Worm (Caenorhabditis elegans): Measurements from ENCODE around the gene slrp-1.

The slrp-1 gene

ce11 chrV:13576828-13577227, 11.2 kb downstream of the slrp-1 start (continued):
- no peak for TF ChIP-seq egl-13 (tag; optimal IDR thresholded peaks at IDR 0.05)
- no peak for TF ChIP-seq ets-5 (GFP tag; IDR thresholded peaks at IDR 0.05)
- TF ChIP-seq dsc-1 (tag; optimal IDR thresholded peaks at IDR 0.05): no peak
- no peak for TF ChIP-seq efl-3 (GFP tag; optimal IDR thresholded peaks at IDR 0.05)
- TF ChIP-seq lin-35 (GFP tag; optimal IDR thresholded peaks at IDR 0.05): peak in 1 of 2 experiments; percentile 43
- no peak for TF ChIP-seq unc-98 (GFP tag; IDR thresholded peaks at IDR 0.05)
- TF ChIP-seq ceh-90 (tag; optimal IDR thresholded peaks at IDR 0.05): no peak
- no peak for TF ChIP-seq ceh-82 (tag; optimal IDR thresholded peaks at IDR 0.05)
- TF ChIP-seq ceh-8 (GFP tag; optimal IDR thresholded peaks at IDR 0.05): no peak
- no peak for TF ChIP-seq unc-86 (tag; optimal IDR thresholded peaks at IDR 0.05)

ce11 chrV:13577463-13577862, 11.8 kb downstream of the slrp-1 start:
- TF ChIP-seq lin-35 (GFP tag; optimal IDR thresholded peaks at IDR 0.05) (no peak), F16B12.6 (tag; optimal IDR thresholded peaks at IDR 0.05) (no peak), vab-15 (tag; optimal IDR thresholded peaks at IDR 0.05) (no peak), C04F5.9 (tag; optimal IDR thresholded peaks at IDR 0.05) (no peak), hpl-2 (GFP tag; optimal IDR thresholded peaks at IDR 0.05) (no peak), zip-4 (GFP tag; optimal IDR thresholded peaks at IDR 0.05) (no peak), nhr-76 (tag; optimal IDR thresholded peaks at IDR 0.05) (no peak), aha-1 (tag; optimal IDR thresholded peaks at IDR 0.05) (no peak), lin-15B (tag; optimal IDR thresholded peaks at IDR 0.05) (no peak), efl-3 (GFP tag; optimal IDR thresholded peaks at IDR 0.05) (no peak), efl-1 (optimal IDR thresholded peaks at IDR 0.05) (no peak), efl-1 (GFP tag; optimal IDR thresholded peaks at IDR 0.05 in 1 of 2) (no peak), tlp-1 (tag; optimal IDR thresholded peaks at IDR 0.05) (no peak), unc-130 (tag; optimal IDR thresholded peaks at IDR 0.05) (no peak), sup-37 (GFP tag; optimal IDR thresholded peaks at IDR 0.05) (no peak), ceh-8 (GFP tag; optimal IDR thresholded peaks at IDR 0.05) (no peak), nhr-11 (tag; optimal IDR thresholded peaks at IDR 0.05) (no peak), fkh-4 (tag; optimal IDR thresholded peaks at IDR 0.05; ENCODE audit: borderline replicate concordance) (no peak), nhr-28 (tag; optimal IDR thresholded peaks at IDR 0.05) (no peak), unc-86 (tag; optimal IDR thresholded peaks at IDR 0.05) (no peak), ceh-82 (tag; optimal IDR thresholded peaks at IDR 0.05) (no peak)

- TF ChIP-seq F16B12.6 (tag; optimal IDR thresholded peaks at IDR 0.05): no peak
- peak; percentile 39 for TF ChIP-seq elt-2 (tag; optimal IDR thresholded peaks at IDR 0.05)
These were observed 13.0 kb downstream of the slrp-1 start, which contains the start of gene C50B8.6 for ce11 chrV:13578637-13579036. C50B8.6 (plus strand) TSS chrV:13578972.

- peak; percentile 42 for TF ChIP-seq elt-2 (tag; optimal IDR thresholded peaks at IDR 0.05)
- no peak for TF ChIP-seq ceh-90 (tag; optimal IDR thresholded peaks at IDR 0.05)
These were observed 15.0 kb downstream of the slrp-1 start, which contains the start of gene C50B8.5 for ce11 chrV:13580696-13581095. C50B8.5 (plus strand) TSS chrV:13580968.

ce11 chrV:13584484-13584883, 18.8 kb downstream of the slrp-1 start, which contains the start of gene F53F4.1:
F53F4.1 (plus strand) TSS chrV:13584784.
- TF ChIP-seq aly-2 (tag; optimal IDR thresholded peaks at IDR 0.05) (no peak), lin-13 (GFP tag; optimal IDR thresholded peaks at IDR 0.05) (no peak), fkh-8 (tag; optimal IDR thresholded peaks at IDR 0.05) (no peak), C16A3.4 (tag; optimal IDR thresholded peaks at IDR 0.05) (no peak), efl-1 (optimal IDR thresholded peaks at IDR 0.05) (no peak), efl-1 (GFP tag; optimal IDR thresholded peaks at IDR 0.05 in 1 of 2) (no peak), hpl-2 (GFP tag; optimal IDR thresholded peaks at IDR 0.05) (no peak)

- no peak for TF ChIP-seq F16B12.6 (tag; optimal IDR thresholded peaks at IDR 0.05)
- no peak for TF ChIP-seq sox-4 (tag; optimal IDR thresholded peaks at IDR 0.05)
- no peak for TF ChIP-seq nhr-71 (tag; optimal IDR thresholded peaks at IDR 0.05)
- no peak for TF ChIP-seq blmp-1 (tag; optimal IDR thresholded peaks at IDR 0.05)
- no peak for TF ChIP-seq unc-30 (tag; optimal IDR thresholded peaks at IDR 0.05)
- no peak for TF ChIP-seq efl-3 (GFP tag; optimal IDR thresholded peaks at IDR 0.05)
- no peak for TF ChIP-seq lir-3 (tag; optimal IDR thresholded peaks at IDR 0.05; ENCODE audit: poor library complexity)
- no peak for TF ChIP-seq lin-15B (tag; optimal IDR thresholded peaks at IDR 0.05)
- TF ChIP-seq tlp-1 (tag; optimal IDR thresholded peaks at IDR 0.05): no peak
- no peak for TF ChIP-seq nhr-28 (tag; optimal IDR thresholded peaks at IDR 0.05)
- no peak for TF ChIP-seq nhr-19 (GFP tag; conservative IDR thresholded peaks at IDR 0.05)
- TF ChIP-seq nhr-77 (tag; optimal IDR thresholded peaks at IDR 0.05): no peak
- no peak for TF ChIP-seq fos-1 (tag; optimal IDR thresholded peaks at IDR 0.05)
- TF ChIP-seq lin-14 (GFP tag; optimal IDR thresholded peaks at IDR 0.05): no peak
These were observed 22.2 kb downstream of the slrp-1 start, which contains the start of gene F53F4.17 for ce11 chrV:13587902-13588301. F53F4.17 (plus strand) TSS chrV:13588202.
